Worm (Caenorhabditis elegans): Measurements from ENCODE around the gene T09A12.1.

The T09A12.1 gene

ce11 chrIV:8254193-8254592 lies 10.0 kb downstream of the T09A12.1 start:
- TF ChIP-seq skn-1 (tag; optimal IDR thresholded peaks at IDR 0.05) = no peak
- TF ChIP-seq ama-1 (optimal IDR thresholded peaks at IDR 0.05) = no peak
- peak; percentile 51 for TF ChIP-seq nhr-21 (tag; optimal IDR thresholded peaks at IDR 0.05)
- TF ChIP-seq lsy-2 (tag; optimal IDR thresholded peaks at IDR 0.05) = peak in 1 of 2 experiments; percentile 0

ce11 chrIV:8255221-8255620 lies 11.0 kb downstream of the T09A12.1 start:
- no peak for TF ChIP-seq ztf-1 (GFP tag; conservative IDR thresholded peaks at IDR 0.05)
- no peak for TF ChIP-seq egl-27 (tag; optimal IDR thresholded peaks at IDR 0.05)
- no peak for TF ChIP-seq mab-5 (tag; optimal IDR thresholded peaks at IDR 0.05)
- no peak for TF ChIP-seq sma-3 (GFP tag; optimal IDR thresholded peaks at IDR 0.05)
- TF ChIP-seq nhr-129 (tag; optimal IDR thresholded peaks at IDR 0.05) = no peak
- no peak for TF ChIP-seq unc-55 (GFP tag; optimal IDR thresholded peaks at IDR 0.05)
- TF ChIP-seq fos-1 (tag; optimal IDR thresholded peaks at IDR 0.05) = peak; percentile 37
- no peak for TF ChIP-seq crh-2 (tag; optimal IDR thresholded peaks at IDR 0.05)
- TF ChIP-seq lin-11 (tag; optimal IDR thresholded peaks at IDR 0.05) = no peak
- no peak for TF ChIP-seq ZK546.5 (tag; optimal IDR thresholded peaks at IDR 0.05)
- no peak for TF ChIP-seq dmd-4 (tag; optimal IDR thresholded peaks at IDR 0.05)
- no peak for TF ChIP-seq nhr-12 (tag; optimal IDR thresholded peaks at IDR 0.05)
- no peak for TF ChIP-seq blmp-1 (tag; optimal IDR thresholded peaks at IDR 0.05; ENCODE audit: insufficient read depth)
- no peak for TF ChIP-seq C34F6.9 (tag; optimal IDR thresholded peaks at IDR 0.05)
- no peak for TF ChIP-seq nhr-11 (tag; optimal IDR thresholded peaks at IDR 0.05)
- no peak for TF ChIP-seq zag-1 (tag; optimal IDR thresholded peaks at IDR 0.05)
- no peak for TF ChIP-seq aly-2 (tag; optimal IDR thresholded peaks at IDR 0.05)
- TF ChIP-seq nhr-10 (tag; optimal IDR thresholded peaks at IDR 0.05) = no peak
- TF ChIP-seq sma-9 (GFP tag; optimal IDR thresholded peaks at IDR 0.05) = peak; percentile 54
- TF ChIP-seq sma-9 (tag; optimal IDR thresholded peaks at IDR 0.05) = no peak
- TF ChIP-seq elt-1 (tag; optimal IDR thresholded peaks at IDR 0.05) = peak; percentile 89
- no peak for TF ChIP-seq lin-13 (GFP tag; optimal IDR thresholded peaks at IDR 0.05)
- no peak for TF ChIP-seq nhr-6 (tag; optimal IDR thresholded peaks at IDR 0.05)
- TF ChIP-seq ceh-16 (tag; optimal IDR thresholded peaks at IDR 0.05) = no peak

- TF ChIP-seq blmp-1 (tag; optimal IDR thresholded peaks at IDR 0.05; ENCODE audit: insufficient read depth) (no peak), lin-39 (tag; optimal IDR thresholded peaks at IDR 0.05) (no peak)
Measured at ce11 chrIV:8259904-8260303, 15.7 kb downstream of the T09A12.1 start, which contains the start of gene K07H8.7. K07H8.7 (minus strand) TSS chrIV:8260004.

- TF ChIP-seq crh-2 (tag; optimal IDR thresholded peaks at IDR 0.05) = no peak
- no peak for TF ChIP-seq ztf-11 (tag; optimal IDR thresholded peaks at IDR 0.05)
- no peak for TF ChIP-seq mdl-1 (tag; optimal IDR thresholded peaks at IDR 0.05)
- TF ChIP-seq elt-1 (tag; optimal IDR thresholded peaks at IDR 0.05) = no peak
- no peak for TF ChIP-seq ceh-16 (tag; optimal IDR thresholded peaks at IDR 0.05)
- no peak for TF ChIP-seq blmp-1 (tag; optimal IDR thresholded peaks at IDR 0.05; ENCODE audit: insufficient read depth)
- TF ChIP-seq lin-39 (tag; optimal IDR thresholded peaks at IDR 0.05) = no peak
- TF ChIP-seq sem-4 (tag; optimal IDR thresholded peaks at IDR 0.05) = no peak
- TF ChIP-seq egl-27 (tag; optimal IDR thresholded peaks at IDR 0.05) = no peak
- TF ChIP-seq unc-55 (GFP tag; optimal IDR thresholded peaks at IDR 0.05) = no peak
- no peak for TF ChIP-seq peb-1 (tag; optimal IDR thresholded peaks at IDR 0.05)
- no peak for TF ChIP-seq fos-1 (tag; optimal IDR thresholded peaks at IDR 0.05)
- TF ChIP-seq nhr-25 (tag; optimal IDR thresholded peaks at IDR 0.05) = no peak
- no peak for TF ChIP-seq nhr-77 (tag; optimal IDR thresholded peaks at IDR 0.05)
Measured at ce11 chrIV:8260848-8261638, 16.8 kb downstream of the T09A12.1 start, which contains the start of gene vit-6. vit-6 (plus strand) TSS chrIV:8261157.

- no peak for TF ChIP-seq F13H6.1 (tag; optimal IDR thresholded peaks at IDR 0.05)
- no peak for TF ChIP-seq Y55F3AM.14 (GFP tag; optimal IDR thresholded peaks at IDR 0.05)
- TF ChIP-seq unc-55 (GFP tag; optimal IDR thresholded peaks at IDR 0.05) = no peak
- TF ChIP-seq ztf-4 (tag; optimal IDR thresholded peaks at IDR 0.05) = no peak
- no peak for TF ChIP-seq ztf-11 (tag; optimal IDR thresholded peaks at IDR 0.05)
- TF ChIP-seq blmp-1 (tag; optimal IDR thresholded peaks at IDR 0.05; ENCODE audit: insufficient read depth) = no peak
- TF ChIP-seq nhr-10 (tag; optimal IDR thresholded peaks at IDR 0.05) = no peak
- TF ChIP-seq nhr-11 (tag; optimal IDR thresholded peaks at IDR 0.05) = no peak
- TF ChIP-seq skn-1 (tag; optimal IDR thresholded peaks at IDR 0.05) = no peak
- TF ChIP-seq mab-5 (tag; optimal IDR thresholded peaks at IDR 0.05) = no peak
- no peak for TF ChIP-seq crh-2 (tag; optimal IDR thresholded peaks at IDR 0.05)
- TF ChIP-seq egl-27 (tag; optimal IDR thresholded peaks at IDR 0.05) = no peak
- no peak for TF ChIP-seq ceh-16 (tag; optimal IDR thresholded peaks at IDR 0.05)
- TF ChIP-seq elt-1 (tag; optimal IDR thresholded peaks at IDR 0.05) = no peak
- no peak for TF ChIP-seq sma-9 (GFP tag; optimal IDR thresholded peaks at IDR 0.05)
- no peak for TF ChIP-seq sma-9 (tag; optimal IDR thresholded peaks at IDR 0.05)
- TF ChIP-seq sma-3 (GFP tag; optimal IDR thresholded peaks at IDR 0.05) = no peak
- TF ChIP-seq nhr-237 (tag; optimal IDR thresholded peaks at IDR 0.05) = no peak
- TF ChIP-seq ztf-1 (GFP tag; conservative IDR thresholded peaks at IDR 0.05) = no peak
- no peak for TF ChIP-seq nhr-25 (tag; optimal IDR thresholded peaks at IDR 0.05)
Measured at ce11 chrIV:8262671-8263070, 18.5 kb downstream of the T09A12.1 start.
